Worm (Caenorhabditis elegans): Measurements from ENCODE around the gene msp-152.

DNA sequence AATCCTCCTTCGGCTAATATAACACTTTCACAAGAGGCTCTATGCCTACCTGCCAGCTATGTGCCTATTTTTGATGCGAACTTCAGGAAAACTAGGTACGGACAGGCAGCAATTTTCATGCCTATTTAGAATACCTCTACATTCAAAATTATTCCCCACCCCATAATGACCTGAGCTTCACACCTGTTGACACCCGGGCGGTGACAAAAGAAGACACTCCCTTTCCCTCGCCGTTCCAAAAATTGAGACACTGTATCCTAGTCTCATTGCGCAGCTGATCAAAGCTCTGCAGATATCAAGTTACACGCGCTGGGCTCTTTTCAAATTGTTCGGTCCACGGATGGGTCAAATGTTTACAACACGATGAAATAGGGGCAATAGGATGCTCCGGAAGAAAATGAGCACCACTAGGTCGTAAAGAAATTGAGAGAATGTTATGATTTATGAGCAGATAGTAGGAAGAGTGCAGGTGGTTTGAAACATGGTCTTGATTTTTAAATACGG, 41.7 kb downstream of the msp-152 start:
- TF ChIP-seq fkh-10 (GFP tag; optimal IDR thresholded peaks at IDR 0.05) = no peak
- TF ChIP-seq tbx-2 (tag; optimal IDR thresholded peaks at IDR 0.05) = no peak
- TF ChIP-seq nhr-90 (tag; optimal IDR thresholded peaks at IDR 0.05; ENCODE audit: poor library complexity) = no peak
